In the genomic region with DNA sequence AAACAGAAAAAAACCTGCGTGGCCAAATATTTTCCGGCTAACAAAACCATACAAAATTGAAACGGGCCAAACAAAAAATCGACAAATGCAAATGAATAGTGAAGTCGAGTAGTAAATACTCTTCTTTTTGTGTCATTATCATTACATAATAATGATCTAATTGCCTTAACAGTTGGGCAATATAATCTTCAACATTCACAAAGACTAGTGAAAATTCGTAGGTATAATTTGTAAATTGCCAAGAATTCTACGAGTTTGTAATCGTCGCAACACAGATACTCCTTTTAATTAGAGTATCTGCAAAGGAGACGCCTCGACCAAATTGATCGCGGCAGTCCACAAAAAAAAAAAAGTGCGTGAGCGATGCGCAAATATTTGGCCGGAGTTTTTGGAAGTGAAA, we compare ENCODE assay signal across 2 fruit fly cellular contexts.
TF ChIP-seq lines count a peak whose summit lies in the region.

No protein-coding gene starts in this region.

TF ChIP-seq in whole organism, embryonic, 481 proteins besides CTCF, POLR2A, EP300 and RAD21 (continued from another document):
- TF ChIP-seq nerfin-1 (tag; optimal IDR thresholded peaks at IDR 0.05; lab: Kevin White, UChicago) (no peak), slbo (GFP tag; IDR thresholded peaks at IDR 0.05; lab: Robert Waterston, UW) (0 out of 2 replicates have a peak, but pooled peaks have one; percentile 18), CG2678 (tag; optimal IDR thresholded peaks at IDR 0.05; lab: Kevin White, UChicago) (peak; percentile 41), Fer1 (GFP tag; optimal IDR thresholded peaks at IDR 0.05; lab: Kevin White, UChicago) (no peak), Sox102F (GFP tag; optimal IDR thresholded peaks at IDR 0.05; lab: Kevin White, UChicago) (peak; percentile 26), Xbp1 (GFP tag; optimal IDR thresholded peaks at IDR 0.05; lab: Kevin White, UChicago) (no peak), corto (GFP tag; optimal IDR thresholded peaks at IDR 0.05; lab: Kevin White, UChicago) (peak; percentile 30), mam (GFP tag; optimal IDR thresholded peaks at IDR 0.05; lab: Kevin White, UChicago) (peak; percentile 25), Hr51 (GFP tag; optimal IDR thresholded peaks at IDR 0.05; lab: Kevin White, UChicago) (peak in 1 of 2 experiments; percentile 43), lbe (GFP tag; optimal IDR thresholded peaks at IDR 0.05; lab: Kevin White, UChicago) (peak; percentile 54), sd (tag; optimal IDR thresholded peaks at IDR 0.05; lab: Kevin White, UChicago) (peak; percentile 9), CG17359 (tag; optimal IDR thresholded peaks at IDR 0.05; lab: Kevin White, UChicago) (peak; percentile 43), CG5245 (GFP tag; optimal IDR thresholded peaks at IDR 0.05; lab: Kevin White, UChicago) (no peak), BtbVII (GFP tag; optimal IDR thresholded peaks at IDR 0.05; lab: Kevin White, UChicago) (peak; percentile 36), ro (GFP tag; IDR thresholded peaks at IDR 0.05; lab: Robert Waterston, UW) (no peak), cad (GFP tag; optimal IDR thresholded peaks at IDR 0.05; lab: Kevin White, UChicago) (no peak)

TF ChIP-seq in whole organism, prepupa, 60 proteins besides CTCF, POLR2A, EP300 and RAD21 (continued from another document):
- no peak for TF ChIP-seq Hr38 (GFP tag; optimal IDR thresholded peaks at IDR 0.05; lab: Kevin White, UChicago)
- TF ChIP-seq Smox (GFP tag; optimal IDR thresholded peaks at IDR 0.05; lab: Kevin White, UChicago) = peak; percentile 27
- no peak for TF ChIP-seq dac (GFP tag; optimal IDR thresholded peaks at IDR 0.05; lab: Kevin White, UChicago)
- TF ChIP-seq CG32006 (GFP tag; optimal IDR thresholded peaks at IDR 0.05; lab: Kevin White, UChicago) = no peak
- no peak for TF ChIP-seq CG31627 (GFP tag; optimal IDR thresholded peaks at IDR 0.05; lab: Kevin White, UChicago)
- no peak for TF ChIP-seq dsx (GFP tag; optimal IDR thresholded peaks at IDR 0.05; lab: Kevin White, UChicago; ENCODE audit: poor library complexity, severe bottlenecking)
- TF ChIP-seq Met (GFP tag; optimal IDR thresholded peaks at IDR 0.05; lab: Kevin White, UChicago) = peak; percentile 79
- no peak for TF ChIP-seq Lpt (GFP tag; optimal IDR thresholded peaks at IDR 0.05; lab: Kevin White, UChicago)
- TF ChIP-seq CG6808 (GFP tag; optimal IDR thresholded peaks at IDR 0.05; lab: Kevin White, UChicago) = no peak
- no peak for TF ChIP-seq CG6276 (GFP tag; optimal IDR thresholded peaks at IDR 0.05; lab: Kevin White, UChicago)
- peak; percentile 79 for TF ChIP-seq topi (GFP tag; optimal IDR thresholded peaks at IDR 0.05; lab: Kevin White, UChicago)
- no peak for TF ChIP-seq OdsH (GFP tag; optimal IDR thresholded peaks at IDR 0.05; lab: Kevin White, UChicago)
- no peak for TF ChIP-seq salr (GFP tag; optimal IDR thresholded peaks at IDR 0.05; lab: Kevin White, UChicago)
- TF ChIP-seq achi (GFP tag; optimal IDR thresholded peaks at IDR 0.05; lab: Kevin White, UChicago) = no peak
- TF ChIP-seq ss (GFP tag; optimal IDR thresholded peaks at IDR 0.05; lab: Kevin White, UChicago) = no peak
- TF ChIP-seq CG6854 (GFP tag; optimal IDR thresholded peaks at IDR 0.05; lab: Kevin White, UChicago) = no peak
- no peak for TF ChIP-seq CG8319 (GFP tag; optimal IDR thresholded peaks at IDR 0.05; lab: Kevin White, UChicago)
- no peak for TF ChIP-seq CG16779 (tag; optimal IDR thresholded peaks at IDR 0.05; lab: Kevin White, UChicago)
- TF ChIP-seq Ets21C (GFP tag; optimal IDR thresholded peaks at IDR 0.05; lab: Kevin White, UChicago) = no peak
- TF ChIP-seq eg (GFP tag; IDR thresholded peaks at IDR 0.05; lab: Robert Waterston, UW) = no peak
- TF ChIP-seq Ets96B (tag; optimal IDR thresholded peaks at IDR 0.05; lab: Kevin White, UChicago) = no peak
- no peak for TF ChIP-seq CG10631 (GFP tag; optimal IDR thresholded peaks at IDR 0.05; lab: Kevin White, UChicago)
- TF ChIP-seq Sox14 (GFP tag; optimal IDR thresholded peaks at IDR 0.05; lab: Kevin White, UChicago) = no peak
- TF ChIP-seq Hr4 (GFP tag; optimal IDR thresholded peaks at IDR 0.05; lab: Kevin White, UChicago) = peak; percentile 20
- no peak for TF ChIP-seq CG7368 (GFP tag; optimal IDR thresholded peaks at IDR 0.05; lab: Kevin White, UChicago)
- no peak for TF ChIP-seq CG4318 (GFP tag; optimal IDR thresholded peaks at IDR 0.05; lab: Kevin White, UChicago)
- TF ChIP-seq lz (GFP tag; optimal IDR thresholded peaks at IDR 0.05; lab: Kevin White, UChicago) = peak; percentile 43
- peak; percentile 52 for TF ChIP-seq Hr39 (GFP tag; optimal IDR thresholded peaks at IDR 0.05; lab: Kevin White, UChicago)
- TF ChIP-seq acj6 (GFP tag; optimal IDR thresholded peaks at IDR 0.05; lab: Kevin White, UChicago) = peak; percentile 3
- peak; percentile 20 for TF ChIP-seq Blimp-1 (GFP tag; optimal IDR thresholded peaks at IDR 0.05; lab: Kevin White, UChicago)
- no peak for TF ChIP-seq CG8119 (GFP tag; IDR thresholded peaks at IDR 0.05; lab: Robert Waterston, UW)
- TF ChIP-seq CG6163 (GFP tag; IDR thresholded peaks at IDR 0.05; lab: Robert Waterston, UW) = no peak
- TF ChIP-seq pdm3 (GFP tag; optimal IDR thresholded peaks at IDR 0.05; lab: Kevin White, UChicago) = no peak
- peak; percentile 64 for TF ChIP-seq cyc (GFP tag; optimal IDR thresholded peaks at IDR 0.05; lab: Kevin White, UChicago)
- TF ChIP-seq esn (GFP tag; optimal IDR thresholded peaks at IDR 0.05; lab: Kevin White, UChicago) = peak; percentile 43
- no peak for TF ChIP-seq spab (GFP tag; optimal IDR thresholded peaks at IDR 0.05; lab: Kevin White, UChicago)
